Worm (Caenorhabditis elegans) whole organism, midembryonic: Measurements from ENCODE around the gene Y66D12A.21.

ENCODE experiments used
- T22C8.4 ChIP-seq: fragments of 200-800 bp; sonication (Bioruptor generic); IDR thresholded peaks from 2 replicates; pipeline ENCODE4 v1.3.6; 2022; ENCODE audit warnings: missing genetic modification characterization, missing compliant biosample characterization
- cog-1 ChIP-seq: sonication (generic microtip); optimal IDR thresholded peaks from 2 replicates; lab custom pipeline; 2016; ENCODE audit warnings: missing genetic modification characterization, missing compliant biosample characterization
- flt-1 ChIP-seq: fragments of 200-800 bp; sonication (Bioruptor generic); IDR thresholded peaks from 2 replicates; pipeline ENCODE4 v1.3.6; 2022; ENCODE audit warnings: missing genetic modification characterization, missing compliant biosample characterization
- klf-2 ChIP-seq: fragments of 200-800 bp; sonication (Bioruptor generic); conservative IDR thresholded peaks from 2 replicates; pipeline ENCODE4 v1.3.6; 2022; ENCODE audit warnings: missing genetic modification reagents, missing genetic modification characterization, missing compliant biosample characterization
- med-1 ChIP-seq: sonication (generic microtip); optimal IDR thresholded peaks from 2 replicates; lab custom pipeline; 2017; ENCODE audit warnings: missing genetic modification characterization, mild to moderate bottlenecking, missing compliant biosample characterization, antibody characterized with exemption, missing genetic modification reagents; ENCODE audit not compliant: insufficient read depth
- ref-1 ChIP-seq: fragments of 200-800 bp; sonication (Bioruptor generic); conservative IDR thresholded peaks from 2 replicates; pipeline ENCODE4 v1.3.6; 2022; ENCODE audit warnings: missing genetic modification reagents, missing genetic modification characterization, missing compliant biosample characterization
- tab-1 ChIP-seq: fragments of 200-800 bp; sonication (Bioruptor generic); IDR thresholded peaks from 2 replicates; pipeline ENCODE4 v1.3.6; 2022; ENCODE audit warnings: missing genetic modification characterization, missing compliant biosample characterization
- ztf-23 ChIP-seq: fragments of 200-800 bp; sonication (Bioruptor generic); IDR thresholded peaks from 2 replicates; pipeline ENCODE4 v1.3.6; 2022; ENCODE audit warnings: missing genetic modification reagents, missing genetic modification characterization, missing compliant biosample characterization
- ztf-29 ChIP-seq: fragments of 200-800 bp; sonication (Bioruptor generic); IDR thresholded peaks from 2 replicates; pipeline ENCODE4 v1.3.6; 2022; ENCODE audit warnings: missing genetic modification reagents, missing genetic modification characterization, missing compliant biosample characterization

Gene Y66D12A.21

ce11 chrIII:11488662-11489349 lies 16.3 kb downstream of the Y66D12A.21 start:
- TF ChIP-seq ztf-29 (no peak), cog-1 (tag; lab: Kevin White, UChicago) (no peak), ztf-23 (no peak), med-1 (GFP tag; lab: Kevin White, UChicago) (no peak), T22C8.4 (GFP tag; lab: Robert Waterston, UW) (no peak), ref-1 (no peak), tab-1 (GFP tag; lab: Robert Waterston, UW) (no peak)

- TF ChIP-seq T22C8.4 (GFP tag; lab: Robert Waterston, UW): no peak
Observed at ce11 chrIII:11487245-11487644, 17.9 kb downstream of the Y66D12A.21 start, which contains the start of gene popl-5. popl-5 (minus strand) TSS chrIII:11487345.

- TF ChIP-seq med-1 (GFP tag; lab: Kevin White, UChicago): no peak
- TF ChIP-seq klf-2 (GFP tag; lab: Robert Waterston, UW): no peak
- no peak for TF ChIP-seq ztf-29
- no peak for TF ChIP-seq flt-1 (GFP tag; lab: Robert Waterston, UW)
- TF ChIP-seq ztf-23: no peak
- no peak for TF ChIP-seq tab-1 (GFP tag; lab: Robert Waterston, UW)
- no peak for TF ChIP-seq T22C8.4 (GFP tag; lab: Robert Waterston, UW)
- no peak for TF ChIP-seq ref-1
- no peak for TF ChIP-seq cog-1 (tag; lab: Kevin White, UChicago)
Observed at ce11 chrIII:11484139-11484590, 20.9 kb downstream of the Y66D12A.21 start, which contains the start of gene fbxa-220. fbxa-220 (minus strand) TSS chrIII:11484189.

ce11 chrIII:11481309-11481845 lies 23.7 kb downstream of the Y66D12A.21 start:
- no peak for TF ChIP-seq ztf-29
- TF ChIP-seq tab-1 (GFP tag; lab: Robert Waterston, UW): no peak

- TF ChIP-seq med-1 (GFP tag; lab: Kevin White, UChicago): no peak
- TF ChIP-seq T22C8.4 (GFP tag; lab: Robert Waterston, UW): no peak
- TF ChIP-seq ref-1: no peak
- TF ChIP-seq klf-2 (GFP tag; lab: Robert Waterston, UW): no peak
- no peak for TF ChIP-seq ztf-29
- no peak for TF ChIP-seq tab-1 (GFP tag; lab: Robert Waterston, UW)
- TF ChIP-seq ztf-23: no peak
- TF ChIP-seq flt-1 (GFP tag; lab: Robert Waterston, UW): no peak
- no peak for TF ChIP-seq cog-1 (tag; lab: Kevin White, UChicago)
Observed at ce11 chrIII:11478468-11479363, 26.4 kb downstream of the Y66D12A.21 start.

ce11 chrIII:11477307-11477706 lies 27.8 kb downstream of the Y66D12A.21 start:
- TF ChIP-seq ztf-23: no peak
- TF ChIP-seq ref-1: no peak
- 0 out of 2 replicates have a peak, but pooled peaks have one; percentile 35 for TF ChIP-seq klf-2 (GFP tag; lab: Robert Waterston, UW)
- no peak for TF ChIP-seq med-1 (GFP tag; lab: Kevin White, UChicago)

- no peak for TF ChIP-seq flt-1 (GFP tag; lab: Robert Waterston, UW)
- no peak for TF ChIP-seq ztf-23
- TF ChIP-seq tab-1 (GFP tag; lab: Robert Waterston, UW): no peak
- TF ChIP-seq T22C8.4 (GFP tag; lab: Robert Waterston, UW): no peak
- TF ChIP-seq ztf-29: no peak
- TF ChIP-seq klf-2 (GFP tag; lab: Robert Waterston, UW): no peak
- TF ChIP-seq cog-1 (tag; lab: Kevin White, UChicago): no peak
- TF ChIP-seq ref-1: no peak
- TF ChIP-seq med-1 (GFP tag; lab: Kevin White, UChicago): no peak
Observed at ce11 chrIII:11474674-11475306, 30.3 kb downstream of the Y66D12A.21 start.

- 0 out of 2 replicates have a peak, but pooled peaks have one; percentile 8 for TF ChIP-seq flt-1 (GFP tag; lab: Robert Waterston, UW)
- no peak for TF ChIP-seq ztf-29
- no peak for TF ChIP-seq ref-1
- TF ChIP-seq klf-2 (GFP tag; lab: Robert Waterston, UW): no peak
- TF ChIP-seq cog-1 (tag; lab: Kevin White, UChicago): no peak
- TF ChIP-seq tab-1 (GFP tag; lab: Robert Waterston, UW): no peak
- TF ChIP-seq ztf-23: no peak
Observed at ce11 chrIII:11472861-11473260, 32.2 kb downstream of the Y66D12A.21 start.

- TF ChIP-seq ztf-23 (no peak), flt-1 (GFP tag; lab: Robert Waterston, UW) (0 out of 2 replicates have a peak, but pooled peaks have one; percentile 44)
Observed at ce11 chrIII:11471336-11471735, 33.8 kb downstream of the Y66D12A.21 start.
